Worm (Caenorhabditis elegans) whole organism, mixed stage, embryonic: ENCODE measurements around the gene lido-17.

ENCODE experiments used
- ceh-43 ChIP-seq: fragments of 200-800 bp; sonication (Bioruptor generic); optimal IDR thresholded peaks from 2 replicates; lab custom pipeline; 2018; ENCODE audit warnings: mild to moderate bottlenecking, missing genetic modification characterization, moderate library complexity, missing compliant biosample characterization
- lsy-2 ChIP-seq: fragments of 150-350 bp; optimal IDR thresholded peaks from 2 replicates; lab custom pipeline; 2014; ENCODE audit warnings: missing biosample characterization, missing genetic modification characterization

ce11 chrII:9403087-9403486 lies 10.5 kb upstream of the lido-17 start, which contains the start of gene Y51B9A.6:
- no peak for TF ChIP-seq ceh-43
- no peak for TF ChIP-seq lsy-2 (tag; lab: Kevin White, UChicago)
